Worm (Caenorhabditis elegans): ENCODE data around the gene srg-15.
A peak's percentile ranks its signal among the peaks of the same experiment; 100 is the strongest.

ce11 chrII:8747246-8747938 lies 37.2 kb upstream of the srg-15 start:
- TF ChIP-seq ceh-36 (tag; optimal IDR thresholded peaks at IDR 0.05) (no peak), flt-1 (GFP tag; IDR thresholded peaks at IDR 0.05) (no peak), hmg-4 (GFP tag; optimal IDR thresholded peaks at IDR 0.05) (no peak), F13C5.2 (tag; optimal IDR thresholded peaks at IDR 0.05) (no peak), tbx-37 (GFP tag; conservative IDR thresholded peaks at IDR 0.05) (no peak), hmbx-1 (tag; optimal IDR thresholded peaks at IDR 0.05) (no peak), sea-1 (GFP tag; conservative IDR thresholded peaks at IDR 0.05) (0 out of 2 replicates have a peak, but pooled peaks have one; percentile 21), ama-1 (optimal IDR thresholded peaks at IDR 0.05) (no peak), scrt-1 (GFP tag; IDR thresholded peaks at IDR 0.05) (no peak), tbx-11 (GFP tag; IDR thresholded peaks at IDR 0.05) (0 out of 2 replicates have a peak, but pooled peaks have one; percentile 54), ets-7 (tag; optimal IDR thresholded peaks at IDR 0.05) (no peak), aly-1 (tag; optimal IDR thresholded peaks at IDR 0.05) (no peak), pes-1 (GFP tag; IDR thresholded peaks at IDR 0.05) (no peak)
